Worm (Caenorhabditis elegans) whole organism, L4 larva: Measurements from ENCODE around the gene C16B8.3.

Source experiments
- D1046.2 ChIP-seq: fragments of 200-800 bp; sonication (Bioruptor generic); IDR thresholded peaks from 2 replicates; pipeline ENCODE4 v1.3.6; 2022; ENCODE audit warnings: missing genetic modification characterization, missing compliant biosample characterization
- F10B5.3 ChIP-seq: sonication (generic microtip); optimal IDR thresholded peaks from 2 replicates; lab custom pipeline; 2016; ENCODE audit warnings: mild to moderate bottlenecking, missing genetic modification characterization, missing compliant biosample characterization
- F26F4.8 ChIP-seq: fragments of 200-800 bp; sonication (Bioruptor generic); conservative IDR thresholded peaks from 2 replicates; pipeline ENCODE4 v1.3.6; 2022; ENCODE audit warnings: missing genetic modification characterization, missing compliant biosample characterization
- F44E2.7 ChIP-seq: fragments of 200-800 bp; sonication (Bioruptor generic); IDR thresholded peaks from 2 replicates; pipeline ENCODE4 v2.1.2; 2022; ENCODE audit warnings: missing genetic modification characterization, missing compliant biosample characterization
- R02D3.7 ChIP-seq: fragments of 150-350 bp; sonication (generic microtip); optimal IDR thresholded peaks from 3 replicates; lab custom pipeline; 2014; ENCODE audit warnings: missing biosample characterization, missing genetic modification characterization
- T20F7.1 ChIP-seq: fragments of 200-800 bp; sonication (Bioruptor generic); optimal IDR thresholded peaks from 2 replicates; lab custom pipeline; 2018; ENCODE audit warnings: mild to moderate bottlenecking, missing genetic modification characterization, missing compliant biosample characterization
- aha-1 ChIP-seq: fragments of 150-350 bp; peaks from one replicate; lab custom pipeline; 2014; ENCODE audit warnings: missing biosample characterization, missing genetic modification characterization
- ama-1 ChIP-seq: fragments of 150-350 bp; optimal IDR thresholded peaks from 2 replicates; lab custom pipeline; 2014; ENCODE audit warnings: inconsistent platforms, mixed read lengths
- arid-1 ChIP-seq: fragments of 200-800 bp; sonication (Bioruptor generic); conservative IDR thresholded peaks from 2 replicates; pipeline ENCODE4 v1.3.6; 2022; ENCODE audit warnings: missing genetic modification reagents, missing genetic modification characterization, missing compliant biosample characterization
- ceh-44 ChIP-seq: fragments of 200-800 bp; sonication (Bioruptor generic); IDR thresholded peaks from 2 replicates; pipeline ENCODE4 v1.3.6; 2022; ENCODE audit warnings: missing genetic modification reagents, missing genetic modification characterization, missing compliant biosample characterization
- ceh-62 ChIP-seq: sonication (generic microtip); optimal IDR thresholded peaks from 2 replicates; lab custom pipeline; 2017; ENCODE audit warnings: missing biosample characterization, missing genetic modification characterization
- cey-2 ChIP-seq: sonication (generic microtip); optimal IDR thresholded peaks from 3 replicates; lab custom pipeline; 2017; ENCODE audit warnings: missing genetic modification characterization, mild to moderate bottlenecking, missing compliant biosample characterization, antibody characterized with exemption, borderline replicate concordance; ENCODE audit not compliant: insufficient read depth
- daf-12 ChIP-seq: fragments of 150-350 bp; optimal IDR thresholded peaks from 2 replicates; lab custom pipeline; 2014; ENCODE audit warnings: missing biosample characterization, missing genetic modification reagents, missing genetic modification characterization
- daf-16 ChIP-seq, 3 experiments: sonication (generic microtip); optimal IDR thresholded peaks; 2 replicates each; lab custom pipeline; 2016 to 2017; ENCODE audit warnings: missing genetic modification characterization in 3 of 3, missing genetic modification reagents in 3 of 3, mild to moderate bottlenecking in 2 of 3, missing compliant biosample characterization in 2 of 3, missing biosample characterization in 1 of 3, moderate library complexity in 1 of 3
- fkh-10 ChIP-seq: fragments of 150-350 bp; optimal IDR thresholded peaks from 2 replicates; lab custom pipeline; 2014; ENCODE audit warnings: missing biosample characterization, missing genetic modification reagents, missing genetic modification characterization
- gei-8 ChIP-seq: fragments of 200-800 bp; sonication (Bioruptor generic); optimal IDR thresholded peaks from 2 replicates; lab custom pipeline; 2018; ENCODE audit warnings: mild to moderate bottlenecking, missing genetic modification characterization, missing compliant biosample characterization
- hlh-11 ChIP-seq: fragments of 200-800 bp; sonication (Bioruptor generic); optimal IDR thresholded peaks from 2 replicates; lab custom pipeline; 2018; ENCODE audit warnings: mild to moderate bottlenecking, missing genetic modification characterization, missing compliant biosample characterization
- lim-7 ChIP-seq: fragments of 200-800 bp; sonication (Bioruptor generic); IDR thresholded peaks from 2 replicates; pipeline ENCODE4 v1.3.6; 2022; ENCODE audit warnings: missing genetic modification characterization, missing compliant biosample characterization
- lsy-2 ChIP-seq, 2 experiments: fragments of 150-350 bp in 1 of 2; sonication (generic microtip) in 1 of 2; optimal IDR thresholded peaks; 2 replicates each; lab custom pipeline; 2014 to 2017; ENCODE audit warnings: missing biosample characterization in 2 of 2, missing genetic modification characterization in 2 of 2
- madf-9 ChIP-seq: fragments of 200-800 bp; sonication (Bioruptor generic); conservative IDR thresholded peaks from 2 replicates; pipeline ENCODE4 v1.3.6; 2022; ENCODE audit warnings: missing genetic modification reagents, missing genetic modification characterization, missing compliant biosample characterization
- mdt-29 ChIP-seq: fragments of 200-800 bp; sonication (Bioruptor generic); IDR thresholded peaks from 2 replicates; pipeline ENCODE4 v1.3.6; 2022; ENCODE audit warnings: missing genetic modification reagents, missing genetic modification characterization, missing compliant biosample characterization
- mes-2 ChIP-seq: sonication (generic microtip); optimal IDR thresholded peaks from 2 replicates; lab custom pipeline; 2016; ENCODE audit warnings: missing genotype, mild to moderate bottlenecking, missing genetic modification characterization, missing compliant biosample characterization; ENCODE audit not compliant: poor library complexity, severe bottlenecking
- mxl-2 ChIP-seq: fragments of 200-800 bp; sonication (Bioruptor generic); conservative IDR thresholded peaks from 2 replicates; pipeline ENCODE4 v1.3.6; 2022; ENCODE audit warnings: missing genetic modification reagents, missing genetic modification characterization, missing compliant biosample characterization
- nhr-11 ChIP-seq: fragments of 150-350 bp; optimal IDR thresholded peaks from 2 replicates; lab custom pipeline; 2014; ENCODE audit warnings: missing biosample characterization, missing genetic modification characterization
- nhr-111 ChIP-seq: fragments of 200-800 bp; sonication (Bioruptor generic); optimal IDR thresholded peaks from 2 replicates; lab custom pipeline; 2018; ENCODE audit warnings: mild to moderate bottlenecking, missing genetic modification characterization, missing compliant biosample characterization
- nhr-41 ChIP-seq: fragments of 200-800 bp; sonication (Bioruptor generic); IDR thresholded peaks from 2 replicates; pipeline ENCODE4 v1.3.6; 2022; ENCODE audit warnings: missing genetic modification reagents, missing genetic modification characterization, missing compliant biosample characterization
- nhr-42 ChIP-seq: fragments of 200-800 bp; sonication (Bioruptor generic); IDR thresholded peaks from 2 replicates; pipeline ENCODE4 v1.3.6; 2022; ENCODE audit warnings: missing genetic modification characterization, missing compliant biosample characterization
- nhr-76 ChIP-seq: fragments of 150-350 bp; optimal IDR thresholded peaks from 2 replicates; lab custom pipeline; 2014; ENCODE audit warnings: missing biosample characterization, missing genetic modification characterization
- php-3 ChIP-seq: fragments of 200-800 bp; sonication (Bioruptor generic); IDR thresholded peaks from 2 replicates; pipeline ENCODE4 v1.3.6; 2022; ENCODE audit warnings: missing genetic modification reagents, missing genetic modification characterization, missing compliant biosample characterization
- pqm-1 ChIP-seq: sonication (generic microtip); optimal IDR thresholded peaks from 2 replicates; lab custom pipeline; 2017; ENCODE audit warnings: missing biosample characterization, missing genetic modification characterization
- set-16 ChIP-seq: fragments of 200-800 bp; sonication (Bioruptor generic); IDR thresholded peaks from 2 replicates; pipeline ENCODE4 v1.3.6; 2022; ENCODE audit warnings: missing genetic modification reagents, missing genetic modification characterization, missing compliant biosample characterization
- tag-97 ChIP-seq: fragments of 200-800 bp; sonication (Bioruptor generic); IDR thresholded peaks from 2 replicates; pipeline ENCODE4 v1.3.6; 2022; ENCODE audit warnings: missing genetic modification characterization, missing compliant biosample characterization
- unc-39 ChIP-seq: sonication (generic microtip); optimal IDR thresholded peaks from 2 replicates; lab custom pipeline; 2017; ENCODE audit warnings: missing biosample characterization, missing genetic modification characterization
- unc-62 ChIP-seq, 3 experiments: fragments of 150-350 bp in 1 of 3; sonication (generic microtip); optimal IDR thresholded peaks in 2 of 3; peaks in 1 of 3; 1 replicate in 1 of 3; 2 replicates in 2 of 3; lab custom pipeline; 2014 to 2017; ENCODE audit warnings: missing biosample characterization in 3 of 3, missing genetic modification characterization in 3 of 3, missing genetic modification reagents in 3 of 3, missing genotype in 1 of 3
- zfp-3 ChIP-seq: fragments of 200-800 bp; sonication (Bioruptor generic); conservative IDR thresholded peaks from 2 replicates; pipeline ENCODE4 v1.3.6; 2022; ENCODE audit warnings: missing genetic modification reagents, missing genetic modification characterization, missing compliant biosample characterization
- ztf-7 ChIP-seq: fragments of 150-350 bp; optimal IDR thresholded peaks from 2 replicates; lab custom pipeline; 2014; ENCODE audit warnings: missing biosample characterization, missing genetic modification characterization

Gene C16B8.3

DNA sequence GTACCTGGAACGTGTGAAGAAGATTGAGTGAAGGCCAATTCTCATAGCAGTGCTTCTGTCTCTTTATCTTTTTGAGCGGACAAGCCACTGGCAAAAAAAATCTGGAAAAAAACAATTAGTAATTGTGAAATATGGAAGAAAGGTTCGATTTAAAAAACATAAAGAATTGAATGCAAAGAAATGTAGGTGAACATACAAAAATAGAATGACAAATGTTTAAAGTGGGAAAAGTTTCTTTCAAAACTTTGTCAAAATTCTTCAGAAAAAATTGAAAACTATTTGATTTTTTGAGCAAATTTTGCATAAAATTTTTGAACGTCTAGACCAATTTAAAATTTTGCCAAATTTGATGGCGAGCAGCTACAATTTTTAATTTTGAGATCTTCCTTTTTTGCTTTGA is 25.2 kb downstream of the C16B8.3 start, which contains the start of gene ptp-4A2 (continued):
- no peak for TF ChIP-seq unc-39 (tag; lab: Kevin White, UChicago)

DNA sequence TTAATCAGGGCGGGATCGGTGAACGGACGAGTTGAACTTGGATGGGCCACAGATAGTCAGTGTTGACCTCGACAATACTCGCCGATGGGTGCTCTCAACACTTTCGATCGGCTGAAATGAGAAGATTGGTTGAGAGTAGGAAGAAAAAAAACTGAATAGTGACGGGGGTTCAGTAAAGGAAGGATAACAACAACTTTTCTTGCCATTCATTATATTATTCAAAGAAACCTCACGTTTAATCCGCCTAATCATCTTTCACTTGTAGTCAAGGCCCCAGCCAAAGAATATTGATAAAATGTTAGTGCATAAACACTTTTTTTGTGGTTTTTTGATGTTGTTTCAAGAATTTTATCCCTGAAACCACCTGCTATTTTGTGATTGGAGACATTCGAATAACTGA is 26.2 kb downstream of the C16B8.3 start, which contains the start of gene T19D2.13:
Gene T19D2.13 (minus strand): TSS at position 101 of the 400 bp plus-strand sequence.
- TF ChIP-seq daf-12 (tag; lab: Kevin White, UChicago) (no peak), daf-16 (GFP tag; optimal IDR thresholded peaks at IDR 0.05; lab: Kevin White, UChicago) (no peak), daf-16 (tag; optimal IDR thresholded peaks at IDR 0.05; lab: Kevin White, UChicago) (no peak), D1046.2 (GFP tag; lab: Robert Waterston, UW) (0 out of 2 replicates have a peak, but pooled peaks have one; percentile 26), unc-62 (GFP tag; optimal IDR thresholded peaks at IDR 0.05 in 1 of 2; lab: Kevin White, UChicago) (peak in 1 of 2 experiments; percentile 82), unc-62 (tag; optimal IDR thresholded peaks at IDR 0.05; lab: Kevin White, UChicago) (no peak)
- TF ChIP-seq, all 104 proteins: peak for 2

DNA sequence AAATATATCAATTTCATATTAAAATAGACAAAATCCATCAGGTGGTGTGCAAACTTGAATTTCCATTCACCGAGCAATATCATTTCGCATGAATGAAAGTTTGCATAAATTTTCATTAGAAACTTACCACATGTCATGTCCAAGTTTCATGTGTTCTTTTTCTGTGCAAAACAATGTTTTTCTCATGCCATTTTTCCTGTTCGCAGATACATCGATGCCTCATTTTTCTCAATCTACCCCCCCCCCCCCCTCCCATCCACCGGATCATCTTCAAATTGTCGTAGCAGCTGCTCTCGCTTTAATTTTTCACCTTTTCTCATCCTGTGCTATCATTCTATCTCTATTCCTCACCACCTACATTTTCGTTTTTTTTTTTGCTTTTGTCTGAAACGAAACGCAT is 29.5 kb downstream of the C16B8.3 start, which contains the start of gene T19D2.3:
Gene T19D2.3 (plus strand): TSS at position 301 of the 400 bp plus-strand sequence.
- TF ChIP-seq ceh-44 (GFP tag; lab: Robert Waterston, UW) (no peak), ama-1 (lab: Kevin White, UChicago) (no peak), mxl-2 (GFP tag; lab: Robert Waterston, UW) (no peak), arid-1 (GFP tag; lab: Robert Waterston, UW) (no peak), php-3 (GFP tag; lab: Robert Waterston, UW) (no peak), daf-16 (GFP tag; optimal IDR thresholded peaks at IDR 0.05; lab: Kevin White, UChicago) (no peak), daf-16 (tag; optimal IDR thresholded peaks at IDR 0.05; lab: Kevin White, UChicago) (no peak), F26F4.8 (GFP tag; lab: Robert Waterston, UW) (no peak), mes-2 (tag; lab: Kevin White, UChicago) (no peak), nhr-11 (tag; lab: Kevin White, UChicago) (no peak), aha-1 (no peak), nhr-76 (tag; lab: Kevin White, UChicago) (no peak), ztf-7 (tag; lab: Kevin White, UChicago) (no peak)

DNA sequence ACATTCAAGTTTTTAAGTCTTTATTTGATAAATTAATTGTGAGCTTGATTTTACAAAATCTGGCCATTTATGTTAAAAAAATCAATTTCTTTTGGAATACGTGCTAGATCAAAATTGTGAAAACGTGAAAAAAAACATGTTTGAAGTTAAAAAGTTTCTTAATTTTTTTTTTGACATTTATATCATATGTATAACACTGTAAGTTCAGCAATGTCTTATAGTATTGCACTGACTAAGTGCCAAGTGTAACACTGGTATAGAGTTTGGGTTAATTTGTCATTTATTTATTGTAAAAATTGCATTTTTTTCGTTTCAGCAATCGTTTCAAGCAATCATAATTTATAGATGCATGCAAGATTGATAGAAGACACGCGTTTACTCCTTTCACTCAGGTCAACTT is 30.6 kb downstream of the C16B8.3 start:
- TF ChIP-seq lim-7 (GFP tag; lab: Robert Waterston, UW) = no peak
- peak; percentile 96 for TF ChIP-seq aha-1
- TF ChIP-seq mxl-2 (GFP tag; lab: Robert Waterston, UW) = no peak
- TF ChIP-seq mdt-29 (GFP tag; lab: Robert Waterston, UW) = no peak
- TF ChIP-seq, all 104 proteins: peak for 1

DNA sequence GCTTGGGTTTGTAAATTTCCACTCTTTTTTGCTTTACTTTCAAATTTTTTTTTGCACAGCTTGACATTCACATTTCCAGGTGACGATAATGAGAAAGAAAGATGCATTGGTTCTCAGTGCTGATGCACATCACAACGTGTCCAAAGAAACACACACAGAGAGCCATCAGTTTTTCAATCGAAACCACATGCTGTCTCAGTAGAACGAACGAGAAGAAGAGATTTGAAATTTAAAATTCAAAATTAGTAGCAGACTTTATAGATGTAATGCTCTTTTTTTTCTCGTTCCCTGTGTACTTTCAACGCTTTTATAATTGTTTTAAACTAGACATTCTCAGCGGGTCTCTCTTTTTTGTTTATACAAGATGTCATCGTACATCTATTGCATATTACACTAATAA is 31.0 kb downstream of the C16B8.3 start:
- TF ChIP-seq nhr-42 (no peak), ceh-44 (GFP tag; lab: Robert Waterston, UW) (no peak), fkh-10 (GFP tag; lab: Kevin White, UChicago) (no peak), ceh-62 (tag; lab: Kevin White, UChicago) (no peak), D1046.2 (GFP tag; lab: Robert Waterston, UW) (no peak), nhr-76 (tag; lab: Kevin White, UChicago) (no peak), gei-8 (GFP tag; lab: Kevin White, UChicago) (no peak), hlh-11 (tag; lab: Kevin White, UChicago) (no peak), pqm-1 (no peak), lsy-2 (tag; optimal IDR thresholded peaks at IDR 0.05; lab: Kevin White, UChicago) (no peak), nhr-41 (GFP tag; lab: Robert Waterston, UW) (no peak)

DNA sequence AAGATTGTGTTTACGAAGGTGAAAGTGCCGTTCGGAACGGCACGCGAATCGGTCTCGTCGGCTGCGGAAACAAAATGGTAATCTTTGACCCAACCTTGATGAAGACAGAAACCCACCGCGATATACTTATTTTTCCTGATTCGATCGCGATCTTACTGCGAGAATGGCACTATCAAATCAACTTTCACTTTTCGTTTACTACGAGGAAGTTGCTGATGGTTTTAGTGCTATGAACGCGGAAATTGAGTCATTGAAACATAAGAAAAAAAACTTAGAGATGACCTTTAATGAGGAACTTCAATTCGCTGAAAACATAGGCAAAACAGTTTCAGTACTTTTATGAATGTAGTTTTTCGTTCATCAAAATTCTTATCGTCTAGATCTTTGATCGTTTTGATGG is 35.7 kb downstream of the C16B8.3 start:
- no peak for TF ChIP-seq R02D3.7
- peak in 1 of 2 experiments; percentile 23 for TF ChIP-seq unc-62 (GFP tag; optimal IDR thresholded peaks at IDR 0.05 in 1 of 2; lab: Kevin White, UChicago)
- TF ChIP-seq unc-62 (tag; optimal IDR thresholded peaks at IDR 0.05; lab: Kevin White, UChicago) = no peak

DNA sequence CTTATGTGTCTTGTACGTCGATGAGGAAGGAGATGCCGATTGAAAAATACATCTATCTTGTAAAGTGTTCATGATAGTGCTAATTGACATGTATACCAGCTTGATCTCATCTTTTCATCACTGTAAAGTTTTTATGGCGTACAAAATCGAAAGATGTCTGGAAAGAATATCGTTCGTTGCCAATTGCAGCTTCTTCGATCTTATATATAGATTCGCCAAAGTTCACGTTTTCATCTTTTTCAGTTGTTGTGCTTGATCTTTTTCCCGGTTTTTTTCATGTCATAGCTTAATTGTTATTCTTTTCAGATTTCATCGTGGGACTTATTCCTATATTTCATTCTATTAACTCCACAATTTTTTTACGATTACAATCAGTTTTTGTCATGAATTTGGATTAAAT is 37.1 kb downstream of the C16B8.3 start, which contains the start of gene adt-3:
Gene adt-3 (plus strand): TSS at position 301 of the 400 bp plus-strand sequence.
- no peak for TF ChIP-seq aha-1
- TF ChIP-seq nhr-111 (GFP tag; lab: Kevin White, UChicago) = no peak
- TF ChIP-seq unc-39 (tag; lab: Kevin White, UChicago) = no peak
- TF ChIP-seq set-16 (GFP tag; lab: Robert Waterston, UW) = no peak
- TF ChIP-seq tag-97 (GFP tag; lab: Robert Waterston, UW) = no peak
- TF ChIP-seq lsy-2 (tag; optimal IDR thresholded peaks at IDR 0.05; lab: Kevin White, UChicago) = no peak
- TF ChIP-seq cey-2 (tag; lab: Kevin White, UChicago) = no peak
- TF ChIP-seq ceh-62 (tag; lab: Kevin White, UChicago) = no peak
- no peak for TF ChIP-seq F44E2.7 (GFP tag; lab: Robert Waterston, UW)
- no peak for TF ChIP-seq madf-9 (GFP tag; lab: Robert Waterston, UW)
- no peak for TF ChIP-seq T20F7.1 (GFP tag; lab: Kevin White, UChicago)
- no peak for TF ChIP-seq F10B5.3 (tag; lab: Kevin White, UChicago)
- TF ChIP-seq zfp-3 (GFP tag; lab: Robert Waterston, UW) = no peak
